Worm (Caenorhabditis elegans) whole organism, L4 larva: Measurements from ENCODE around the gene R07E5.17.
A peak's percentile ranks its signal among the peaks of the same experiment; 100 is the strongest.

Experiments used
- F10B5.3 ChIP-seq: sonication (generic microtip); optimal IDR thresholded peaks from 2 replicates; lab custom pipeline; 2016; ENCODE audit warnings: mild to moderate bottlenecking, missing genetic modification characterization, missing compliant biosample characterization
- ZK337.2 ChIP-seq: fragments of 200-800 bp; sonication (Bioruptor generic); IDR thresholded peaks from 2 replicates; pipeline ENCODE4 v1.3.6; 2022; ENCODE audit warnings: missing genetic modification reagents, missing genetic modification characterization, missing compliant biosample characterization
- aha-1 ChIP-seq: fragments of 150-350 bp; peaks from one replicate; lab custom pipeline; 2014; ENCODE audit warnings: missing biosample characterization, missing genetic modification characterization
- ama-1 ChIP-seq: fragments of 150-350 bp; optimal IDR thresholded peaks from 2 replicates; lab custom pipeline; 2014; ENCODE audit warnings: inconsistent platforms, mixed read lengths
- ceh-20 ChIP-seq: fragments of 200-800 bp; sonication (Bioruptor generic); IDR thresholded peaks from 2 replicates; pipeline ENCODE4 v1.3.6; 2022; ENCODE audit warnings: missing genetic modification reagents, missing genetic modification characterization, missing compliant biosample characterization
- ceh-82 ChIP-seq: sonication (generic microtip); optimal IDR thresholded peaks from 2 replicates; lab custom pipeline; 2017; ENCODE audit warnings: missing biosample characterization, missing genetic modification characterization
- ces-1 ChIP-seq: fragments of 150-350 bp; sonication (generic microtip); optimal IDR thresholded peaks from 4 replicates; lab custom pipeline; 2014; ENCODE audit warnings: missing biosample characterization, missing genetic modification reagents, missing genetic modification characterization
- dve-1 ChIP-seq: sonication (generic microtip); optimal IDR thresholded peaks from 2 replicates; lab custom pipeline; 2017; ENCODE audit warnings: antibody characterized with exemption, mild to moderate bottlenecking, missing genetic modification characterization, missing compliant biosample characterization; ENCODE audit not compliant: insufficient read depth
- egl-27 ChIP-seq: sonication (generic microtip); optimal IDR thresholded peaks from 3 replicates; lab custom pipeline; 2017; ENCODE audit warnings: missing biosample characterization, missing genetic modification reagents, missing genetic modification characterization
- hmg-1.1 ChIP-seq: fragments of 200-800 bp; sonication (Bioruptor generic); IDR thresholded peaks from 2 replicates; pipeline ENCODE4 v1.3.6; 2022; ENCODE audit warnings: missing genetic modification reagents, missing genetic modification characterization, missing compliant biosample characterization
- lim-7 ChIP-seq: fragments of 200-800 bp; sonication (Bioruptor generic); IDR thresholded peaks from 2 replicates; pipeline ENCODE4 v1.3.6; 2022; ENCODE audit warnings: missing genetic modification characterization, missing compliant biosample characterization
- madf-5 ChIP-seq, 2 experiments: fragments of 200-800 bp; sonication (Bioruptor generic); IDR thresholded peaks; 2 replicates each; pipeline ENCODE4 v1.3.6; 2022; ENCODE audit warnings: missing compliant biosample characterization in 2 of 2, missing genetic modification characterization in 2 of 2
- mdl-1 ChIP-seq, 2 experiments: fragments of 150-350 bp in 1 of 2; sonication (generic microtip) in 1 of 2; optimal IDR thresholded peaks; 2 replicates each; lab custom pipeline; 2014 to 2017; ENCODE audit warnings: missing biosample characterization in 2 of 2, missing genetic modification characterization in 2 of 2
- mdt-29 ChIP-seq: fragments of 200-800 bp; sonication (Bioruptor generic); IDR thresholded peaks from 2 replicates; pipeline ENCODE4 v1.3.6; 2022; ENCODE audit warnings: missing genetic modification reagents, missing genetic modification characterization, missing compliant biosample characterization
- mep-1 ChIP-seq: fragments of 150-350 bp; sonication (generic microtip); optimal IDR thresholded peaks from 3 replicates; lab custom pipeline; 2014; ENCODE audit warnings: missing biosample characterization, missing genetic modification characterization
- mes-2 ChIP-seq: sonication (generic microtip); optimal IDR thresholded peaks from 2 replicates; lab custom pipeline; 2016; ENCODE audit warnings: missing genotype, mild to moderate bottlenecking, missing genetic modification characterization, missing compliant biosample characterization; ENCODE audit not compliant: poor library complexity, severe bottlenecking
- mxl-2 ChIP-seq: fragments of 200-800 bp; sonication (Bioruptor generic); conservative IDR thresholded peaks from 2 replicates; pipeline ENCODE4 v1.3.6; 2022; ENCODE audit warnings: missing genetic modification reagents, missing genetic modification characterization, missing compliant biosample characterization
- nhr-237 ChIP-seq: sonication (generic microtip); optimal IDR thresholded peaks from 2 replicates; lab custom pipeline; 2017; ENCODE audit warnings: missing biosample characterization, missing genetic modification characterization
- nhr-41 ChIP-seq: fragments of 200-800 bp; sonication (Bioruptor generic); IDR thresholded peaks from 2 replicates; pipeline ENCODE4 v1.3.6; 2022; ENCODE audit warnings: missing genetic modification reagents, missing genetic modification characterization, missing compliant biosample characterization
- nhr-48 ChIP-seq: sonication (generic microtip); optimal IDR thresholded peaks from 2 replicates; lab custom pipeline; 2016; ENCODE audit warnings: mild to moderate bottlenecking, missing genetic modification characterization, missing compliant biosample characterization
- nhr-6 ChIP-seq: fragments of 150-350 bp; optimal IDR thresholded peaks from 2 replicates; lab custom pipeline; 2014; ENCODE audit warnings: missing biosample characterization, missing genetic modification characterization
- pha-4 ChIP-seq, 2 experiments: fragments of 150-350 bp in 1 of 2; fragments of 200-800 bp in 1 of 2; sonication (Bioruptor generic) in 1 of 2; IDR thresholded peaks in 1 of 2; optimal IDR thresholded peaks in 1 of 2; 2 replicates each; pipeline versions ENCODE4 v1.3.6 to Lab custom; 2014 to 2022; ENCODE audit warnings: missing genetic modification characterization in 2 of 2, missing genetic modification reagents in 2 of 2, missing biosample characterization in 1 of 2, missing compliant biosample characterization in 1 of 2
- php-3 ChIP-seq: fragments of 200-800 bp; sonication (Bioruptor generic); IDR thresholded peaks from 2 replicates; pipeline ENCODE4 v1.3.6; 2022; ENCODE audit warnings: missing genetic modification reagents, missing genetic modification characterization, missing compliant biosample characterization
- rbr-2 ChIP-seq: sonication (generic microtip); optimal IDR thresholded peaks from 2 replicates; lab custom pipeline; 2016; ENCODE audit warnings: missing genotype, missing genetic modification characterization, missing compliant biosample characterization
- sdz-12 ChIP-seq: fragments of 200-800 bp; sonication (Bioruptor generic); optimal IDR thresholded peaks from 2 replicates; lab custom pipeline; 2018; ENCODE audit warnings: mild to moderate bottlenecking, missing genetic modification characterization, missing compliant biosample characterization
- tag-97 ChIP-seq: fragments of 200-800 bp; sonication (Bioruptor generic); IDR thresholded peaks from 2 replicates; pipeline ENCODE4 v1.3.6; 2022; ENCODE audit warnings: missing genetic modification characterization, missing compliant biosample characterization
- unc-39 ChIP-seq: sonication (generic microtip); optimal IDR thresholded peaks from 2 replicates; lab custom pipeline; 2017; ENCODE audit warnings: missing biosample characterization, missing genetic modification characterization
- unc-62 ChIP-seq, 3 experiments: fragments of 150-350 bp in 1 of 3; sonication (generic microtip); optimal IDR thresholded peaks in 2 of 3; peaks in 1 of 3; 1 replicate in 1 of 3; 2 replicates in 2 of 3; lab custom pipeline; 2014 to 2017; ENCODE audit warnings: missing biosample characterization in 3 of 3, missing genetic modification characterization in 3 of 3, missing genetic modification reagents in 3 of 3, missing genotype in 1 of 3
- zfp-2 ChIP-seq: sonication (generic microtip); optimal IDR thresholded peaks from 2 replicates; lab custom pipeline; 2016; ENCODE audit warnings: mild to moderate bottlenecking, missing genetic modification characterization, missing compliant biosample characterization
- zfp-3 ChIP-seq: fragments of 200-800 bp; sonication (Bioruptor generic); conservative IDR thresholded peaks from 2 replicates; pipeline ENCODE4 v1.3.6; 2022; ENCODE audit warnings: missing genetic modification reagents, missing genetic modification characterization, missing compliant biosample characterization
- ztf-11 ChIP-seq: fragments of 150-350 bp; optimal IDR thresholded peaks from 2 replicates; lab custom pipeline; 2014; ENCODE audit warnings: missing biosample characterization, missing genetic modification characterization

The R07E5.17 gene

ce11 chrIII:4390421-4390820 lies 13.8 kb downstream of the R07E5.17 start:
- TF ChIP-seq hmg-1.1 (no peak), mxl-2 (no peak), ama-1 (lab: Kevin White, UChicago) (no peak), ceh-20 (GFP tag; lab: Robert Waterston, UW) (no peak), zfp-2 (tag; lab: Kevin White, UChicago) (no peak), ztf-11 (tag; lab: Kevin White, UChicago) (no peak), dve-1 (no peak), nhr-48 (tag; lab: Kevin White, UChicago) (no peak), madf-5 (GFP tag; IDR thresholded peaks at IDR 0.05; lab: Robert Waterston, UW) (no peak), zfp-3 (GFP tag; lab: Robert Waterston, UW) (no peak), php-3 (GFP tag; lab: Robert Waterston, UW) (no peak), ceh-82 (tag; lab: Kevin White, UChicago) (no peak), unc-39 (tag; lab: Kevin White, UChicago) (no peak)

ce11 chrIII:4384487-4384886 lies 19.7 kb downstream of the R07E5.17 start, which contains the start of gene pals-28:
pals-28 (plus strand) TSS chrIII:4384787.
- no peak for TF ChIP-seq nhr-6 (tag; lab: Kevin White, UChicago)

- TF ChIP-seq lim-7 (GFP tag; lab: Robert Waterston, UW) (no peak), aha-1 (tag; lab: Kevin White, UChicago) (peak; percentile 87)
Observed at ce11 chrIII:4382118-4382517, 22.1 kb downstream of the R07E5.17 start.

- TF ChIP-seq egl-27 (tag; lab: Kevin White, UChicago) = no peak
- no peak for TF ChIP-seq sdz-12 (GFP tag; lab: Kevin White, UChicago)
- TF ChIP-seq mdl-1 (tag; optimal IDR thresholded peaks at IDR 0.05; lab: Kevin White, UChicago) = no peak
- no peak for TF ChIP-seq nhr-41 (GFP tag; lab: Robert Waterston, UW)
Observed at ce11 chrIII:4381343-4381742, 22.9 kb downstream of the R07E5.17 start, which contains the start of gene pals-27. pals-27 (plus strand) TSS chrIII:4381643.

DNA sequence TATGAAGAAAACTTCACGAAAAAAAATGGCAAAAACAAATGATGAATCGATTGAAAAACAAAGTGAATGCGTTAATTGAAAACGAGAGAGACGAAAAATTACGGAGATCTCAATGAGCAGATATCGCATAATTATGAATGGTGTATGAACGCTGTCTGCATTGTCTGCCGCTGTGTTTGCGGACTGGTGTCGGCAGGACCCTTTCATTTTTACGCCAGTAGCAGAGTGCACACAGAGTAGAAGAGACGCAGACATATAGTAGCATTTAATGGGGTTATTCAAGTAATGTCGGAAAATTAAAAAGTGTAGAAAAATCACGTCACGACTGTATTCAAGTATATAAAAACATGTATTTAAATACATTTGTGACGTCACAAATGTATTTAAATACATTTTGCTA lies 23.4 kb downstream of the R07E5.17 start:
- TF ChIP-seq pha-4 (GFP tag; IDR thresholded peaks at IDR 0.05; lab: Robert Waterston, UW) = no peak
- TF ChIP-seq pha-4 (tag; optimal IDR thresholded peaks at IDR 0.05; lab: Kevin White, UChicago) = no peak
- TF ChIP-seq mes-2 (tag; lab: Kevin White, UChicago) = peak; percentile 65

DNA sequence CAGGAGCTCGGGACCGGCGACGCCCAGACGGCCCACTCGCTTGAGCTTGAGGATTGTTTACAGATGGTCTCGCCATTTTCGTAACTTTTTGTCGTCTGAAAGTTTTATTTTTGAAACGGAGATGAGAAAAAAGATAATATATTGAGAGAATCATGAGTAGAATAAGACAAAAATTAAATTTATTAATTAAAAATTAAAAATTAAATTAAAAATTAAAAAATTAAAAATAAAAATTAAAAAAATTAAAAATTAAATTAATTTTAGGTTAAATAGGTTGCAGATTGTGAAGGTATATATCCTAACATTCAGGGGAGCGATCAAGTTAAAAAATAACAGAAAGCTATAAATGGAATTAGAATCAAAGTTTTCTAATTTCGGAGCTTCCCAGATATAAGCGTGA lies 24.5 kb downstream of the R07E5.17 start, which contains the start of gene B0284.3:
Gene B0284.3 (minus strand): TSS at position 101 of the 400 bp plus-strand sequence.
- TF ChIP-seq mdt-29 = no peak
- TF ChIP-seq mep-1 = no peak
- no peak for TF ChIP-seq mes-2 (tag; lab: Kevin White, UChicago)
- no peak for TF ChIP-seq rbr-2 (tag; lab: Kevin White, UChicago)
- no peak for TF ChIP-seq ces-1 (GFP tag; lab: Kevin White, UChicago)
- no peak for TF ChIP-seq ZK337.2 (GFP tag; lab: Robert Waterston, UW)
- TF ChIP-seq egl-27 (tag; lab: Kevin White, UChicago) = no peak
- TF ChIP-seq unc-62 (GFP tag; optimal IDR thresholded peaks at IDR 0.05 in 1 of 2; lab: Kevin White, UChicago) = no peak
- no peak for TF ChIP-seq unc-62 (tag; optimal IDR thresholded peaks at IDR 0.05; lab: Kevin White, UChicago)
- TF ChIP-seq F10B5.3 (tag; lab: Kevin White, UChicago) = no peak
- TF ChIP-seq tag-97 (GFP tag; lab: Robert Waterston, UW) = no peak
- no peak for TF ChIP-seq nhr-237 (tag; lab: Kevin White, UChicago)
